Worm (Caenorhabditis elegans): ENCODE measurements around the gene C29A12.1.

C29A12.1 gene

DNA sequence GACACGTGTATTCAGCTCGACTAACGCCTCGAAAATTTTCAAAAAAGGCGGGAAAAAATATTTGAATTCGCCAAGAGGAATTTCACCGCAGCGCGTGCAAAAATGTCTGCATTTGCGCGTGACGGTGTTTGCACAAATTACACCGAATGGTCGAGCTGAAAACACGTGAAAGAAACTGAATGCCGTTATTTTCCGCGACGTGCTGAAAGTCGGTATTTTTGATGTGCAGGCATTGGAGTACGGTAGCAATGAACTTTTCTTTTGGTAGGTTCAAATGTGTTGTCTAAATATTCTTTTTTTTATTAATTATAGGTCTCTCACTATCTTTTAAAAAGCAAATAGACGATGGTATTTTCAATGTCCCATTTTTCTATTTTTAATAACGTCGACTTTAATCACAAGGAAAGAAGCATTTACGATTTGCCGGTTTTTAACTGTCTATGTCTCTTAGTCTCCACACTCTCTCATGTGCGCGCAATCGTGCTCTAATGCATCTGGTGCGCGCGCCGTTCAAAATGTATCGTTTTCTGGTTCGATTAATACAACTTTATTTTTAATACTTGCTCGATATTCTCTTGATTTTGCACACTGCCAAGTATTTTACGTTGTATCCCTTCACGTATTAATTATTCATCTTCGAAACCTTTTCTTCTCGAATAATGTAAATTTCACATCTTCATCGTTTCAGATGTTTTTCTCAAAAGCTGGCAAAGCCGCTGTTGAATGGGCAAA is at the start of gene C29A12.1, which contains the start of gene lig-1:
Gene C29A12.1, minus strand, starts transcription at position 63 of the 732 bp plus-strand sequence.
Gene lig-1, plus strand, starts transcription at position 682 of the 732 bp plus-strand sequence.
- no peak for TF ChIP-seq unc-120 (tag; optimal IDR thresholded peaks at IDR 0.05; ENCODE audit: poor library complexity, severe bottlenecking)
- peak; percentile 27 for TF ChIP-seq mep-1 (tag; optimal IDR thresholded peaks at IDR 0.05)
- no peak for TF ChIP-seq drap-1 (GFP tag; optimal IDR thresholded peaks at IDR 0.05)
- TF ChIP-seq nhr-76 (tag; optimal IDR thresholded peaks at IDR 0.05) = no peak
- no peak for TF ChIP-seq bed-3 (GFP tag; optimal IDR thresholded peaks at IDR 0.05)
- peak; percentile 81 for TF ChIP-seq ceh-39 (tag; optimal IDR thresholded peaks at IDR 0.05)

DNA sequence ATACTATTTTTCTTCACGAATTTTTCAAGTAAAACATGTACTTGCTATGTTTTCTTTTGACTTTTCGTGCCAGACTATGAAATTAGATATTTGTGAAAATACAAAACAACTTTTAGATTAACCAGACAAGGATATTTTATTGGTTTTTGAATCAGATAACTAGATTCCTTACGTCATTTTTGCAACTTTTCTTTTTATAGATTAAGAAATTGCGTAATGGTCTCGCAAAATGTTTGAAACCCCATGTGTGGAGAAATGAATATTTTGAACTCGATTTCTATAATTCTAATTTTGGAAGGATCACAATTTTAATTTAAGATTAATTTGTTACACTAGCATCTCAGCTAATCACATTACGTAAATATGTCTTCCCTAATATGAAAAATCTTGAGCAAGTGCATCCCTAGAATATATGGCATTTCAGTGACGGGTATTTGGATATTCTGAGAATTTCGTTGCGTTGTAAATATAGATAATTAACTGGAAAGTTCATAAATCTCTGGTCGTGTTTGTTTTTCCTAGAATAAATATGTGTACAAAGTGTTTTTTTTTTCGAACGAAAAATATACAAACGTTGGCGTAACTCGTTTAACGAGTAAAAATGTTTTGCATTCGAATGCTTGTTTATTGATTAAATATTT is 49.3 kb upstream of the C29A12.1 start:
- TF ChIP-seq ceh-83 (GFP tag; optimal IDR thresholded peaks at IDR 0.05) (no peak), unc-62 (GFP tag; optimal IDR thresholded peaks at IDR 0.05) (no peak), zip-8 (tag; optimal IDR thresholded peaks at IDR 0.05) (peak; percentile 91), ham-2 (GFP tag; optimal IDR thresholded peaks at IDR 0.05) (no peak)

- TF ChIP-seq lsy-2 (tag; optimal IDR thresholded peaks at IDR 0.05) = no peak
- no peak for TF ChIP-seq blmp-1 (tag; optimal IDR thresholded peaks at IDR 0.05)
- TF ChIP-seq ham-2 (GFP tag; optimal IDR thresholded peaks at IDR 0.05) = no peak
- no peak for TF ChIP-seq hlh-1 (tag; optimal IDR thresholded peaks at IDR 0.05)
- TF ChIP-seq pha-4 (tag; optimal IDR thresholded peaks at IDR 0.05) = no peak
- no peak for TF ChIP-seq M03D4.4 (tag; optimal IDR thresholded peaks at IDR 0.05)
- TF ChIP-seq drap-1 (GFP tag; optimal IDR thresholded peaks at IDR 0.05) = no peak
- TF ChIP-seq mab-5 (tag; optimal IDR thresholded peaks at IDR 0.05) = no peak
- TF ChIP-seq sptf-1 (tag; optimal IDR thresholded peaks at IDR 0.05) = no peak
- TF ChIP-seq zip-8 (tag; optimal IDR thresholded peaks at IDR 0.05) = no peak
- no peak for TF ChIP-seq ces-1 (GFP tag; optimal IDR thresholded peaks at IDR 0.05)
- no peak for TF ChIP-seq ceh-43 (GFP tag; optimal IDR thresholded peaks at IDR 0.05)
- TF ChIP-seq lin-13 (tag; optimal IDR thresholded peaks at IDR 0.05) = no peak
- no peak for TF ChIP-seq lin-32 (GFP tag; optimal IDR thresholded peaks at IDR 0.05)
- no peak for TF ChIP-seq mep-1 (tag; optimal IDR thresholded peaks at IDR 0.05)
These were observed 48.5 kb upstream of the C29A12.1 start for ce11 chrV:10861611-10862262.

DNA sequence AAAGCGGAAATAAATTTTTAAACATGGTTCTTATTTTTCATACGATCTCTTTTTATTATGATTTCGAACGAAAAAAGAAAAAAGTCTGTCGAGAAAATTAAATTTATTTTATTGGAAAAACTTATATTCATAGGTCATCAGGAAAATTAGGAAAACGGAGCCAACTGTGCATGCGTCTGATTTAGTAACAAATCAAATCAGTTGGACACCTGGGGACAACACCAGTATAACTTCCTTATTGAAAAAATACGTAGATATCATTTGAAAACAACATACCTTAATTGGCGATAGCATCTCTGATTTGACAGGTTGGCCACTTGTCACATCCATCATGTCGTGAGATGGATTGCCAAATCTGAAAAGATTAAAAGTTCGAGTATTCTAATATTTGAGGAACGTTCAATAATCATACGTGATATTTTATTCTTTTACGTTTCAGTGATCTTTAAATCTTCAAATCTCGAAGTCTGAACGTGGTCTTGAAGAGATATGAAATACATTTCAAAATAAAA is 47.3 kb upstream of the C29A12.1 start:
- TF ChIP-seq mep-1 (tag; optimal IDR thresholded peaks at IDR 0.05) = no peak
- no peak for TF ChIP-seq hlh-1 (tag; optimal IDR thresholded peaks at IDR 0.05)
- peak; percentile 55 for TF ChIP-seq unc-62 (GFP tag; optimal IDR thresholded peaks at IDR 0.05)

DNA sequence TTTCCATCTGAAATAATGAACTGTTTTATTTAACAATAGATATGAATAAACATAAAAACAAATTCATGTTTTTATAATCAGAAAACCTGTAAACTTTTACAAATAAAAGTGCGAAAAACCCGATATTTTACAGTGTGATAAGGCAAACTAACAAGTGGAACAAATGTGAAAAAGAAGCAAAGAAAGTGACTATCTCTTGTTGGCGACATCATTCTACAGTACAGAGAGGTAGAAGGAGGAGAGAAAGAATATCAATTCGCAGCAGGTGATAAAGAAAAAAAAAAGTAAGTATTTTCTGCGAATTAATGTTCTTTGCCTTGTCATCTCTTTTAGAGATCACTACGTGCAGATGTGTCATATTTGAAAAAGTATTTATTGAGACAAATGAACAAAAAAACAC is 46.5 kb upstream of the C29A12.1 start:
- TF ChIP-seq tbx-8 (GFP tag; optimal IDR thresholded peaks at IDR 0.05) = no peak
- no peak for TF ChIP-seq lin-13 (tag; optimal IDR thresholded peaks at IDR 0.05)
- TF ChIP-seq ces-1 (GFP tag; optimal IDR thresholded peaks at IDR 0.05) = no peak
- TF ChIP-seq mab-5 (tag; optimal IDR thresholded peaks at IDR 0.05) = no peak
- no peak for TF ChIP-seq unc-62 (GFP tag; optimal IDR thresholded peaks at IDR 0.05)

DNA sequence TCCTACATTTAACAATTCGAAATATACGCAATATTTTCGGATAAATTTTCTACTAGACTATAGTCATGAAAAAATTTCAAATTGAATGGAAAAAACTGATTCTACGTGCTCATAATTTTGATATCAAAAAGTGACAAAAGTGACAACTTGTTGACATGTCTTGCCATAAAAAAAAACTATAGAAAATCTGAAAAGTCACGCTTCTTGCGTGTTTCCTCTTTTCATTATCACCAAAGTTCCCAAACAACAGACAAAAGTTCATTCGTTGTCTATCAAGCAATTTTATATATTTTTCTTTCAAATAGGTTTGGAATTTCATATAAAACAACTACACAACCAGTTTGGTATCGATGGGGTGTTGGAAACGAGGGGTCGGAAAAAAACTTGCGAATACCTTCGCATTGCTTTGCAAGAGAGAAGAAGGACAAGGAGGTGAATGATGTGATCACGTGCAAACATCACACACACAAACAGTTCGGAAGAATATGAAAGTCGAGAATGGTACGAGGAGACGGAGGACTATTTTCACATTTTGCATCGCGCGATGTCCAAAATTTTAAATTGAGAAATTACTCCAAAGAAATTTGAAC is 45.9 kb upstream of the C29A12.1 start:
- no peak for TF ChIP-seq lin-13 (tag; optimal IDR thresholded peaks at IDR 0.05)
- TF ChIP-seq nhr-237 (tag; optimal IDR thresholded peaks at IDR 0.05) = no peak
- no peak for TF ChIP-seq ceh-39 (tag; optimal IDR thresholded peaks at IDR 0.05)
- TF ChIP-seq sptf-1 (tag; optimal IDR thresholded peaks at IDR 0.05) = no peak
- no peak for TF ChIP-seq bed-3 (GFP tag; optimal IDR thresholded peaks at IDR 0.05)
- TF ChIP-seq M03D4.4 (tag; optimal IDR thresholded peaks at IDR 0.05) = no peak
- TF ChIP-seq mep-1 (tag; optimal IDR thresholded peaks at IDR 0.05) = no peak
- TF ChIP-seq hlh-1 (tag; optimal IDR thresholded peaks at IDR 0.05) = no peak
- no peak for TF ChIP-seq sem-2 (GFP tag; optimal IDR thresholded peaks at IDR 0.05)
- TF ChIP-seq mls-2 (tag; optimal IDR thresholded peaks at IDR 0.05) = no peak
- no peak for TF ChIP-seq ces-1 (GFP tag; optimal IDR thresholded peaks at IDR 0.05)
- no peak for TF ChIP-seq unc-39 (tag; optimal IDR thresholded peaks at IDR 0.05)
- no peak for TF ChIP-seq pha-4 (tag; optimal IDR thresholded peaks at IDR 0.05)
- TF ChIP-seq nhr-12 (tag; optimal IDR thresholded peaks at IDR 0.05) = no peak

Measured in whole organism, mixed stage, embryonic.